Worm (Caenorhabditis elegans) whole organism, L4 larva: ENCODE results near the gene T19B10.12.
A peak's percentile ranks its signal among the peaks of the same experiment; 100 is the strongest.

Experiments
- F10B5.3 ChIP-seq: sonication (generic microtip); optimal IDR thresholded peaks from 2 replicates; lab custom pipeline; 2016; ENCODE audit warnings: mild to moderate bottlenecking, missing genetic modification characterization, missing compliant biosample characterization
- F26F4.8 ChIP-seq: fragments of 200-800 bp; sonication (Bioruptor generic); conservative IDR thresholded peaks from 2 replicates; pipeline ENCODE4 v1.3.6; 2022; ENCODE audit warnings: missing genetic modification characterization, missing compliant biosample characterization
- F37D6.2 ChIP-seq: sonication (generic microtip); optimal IDR thresholded peaks from 2 replicates; lab custom pipeline; 2016; ENCODE audit warnings: mild to moderate bottlenecking, missing genetic modification characterization, missing compliant biosample characterization
- F44E2.7 ChIP-seq: fragments of 200-800 bp; sonication (Bioruptor generic); IDR thresholded peaks from 2 replicates; pipeline ENCODE4 v2.1.2; 2022; ENCODE audit warnings: missing genetic modification characterization, missing compliant biosample characterization
- F49E8.2 ChIP-seq: sonication (generic microtip); optimal IDR thresholded peaks from 2 replicates; lab custom pipeline; 2016; ENCODE audit warnings: missing compliant biosample characterization, mild to moderate bottlenecking, missing genetic modification characterization, borderline replicate concordance
- T26A8.4 ChIP-seq: fragments of 200-800 bp; sonication (Bioruptor generic); IDR thresholded peaks from 2 replicates; pipeline ENCODE4 v1.3.6; 2022; ENCODE audit warnings: missing genetic modification characterization, missing compliant biosample characterization
- ama-1 ChIP-seq: fragments of 150-350 bp; optimal IDR thresholded peaks from 2 replicates; lab custom pipeline; 2014; ENCODE audit warnings: inconsistent platforms, mixed read lengths
- arid-1 ChIP-seq: fragments of 200-800 bp; sonication (Bioruptor generic); conservative IDR thresholded peaks from 2 replicates; pipeline ENCODE4 v1.3.6; 2022; ENCODE audit warnings: missing genetic modification reagents, missing genetic modification characterization, missing compliant biosample characterization
- ceh-28 ChIP-seq: fragments of 150-350 bp; optimal IDR thresholded peaks from 2 replicates; lab custom pipeline; 2014; ENCODE audit warnings: missing biosample characterization, missing genetic modification reagents, missing genetic modification characterization
- ces-1 ChIP-seq: fragments of 150-350 bp; sonication (generic microtip); optimal IDR thresholded peaks from 4 replicates; lab custom pipeline; 2014; ENCODE audit warnings: missing biosample characterization, missing genetic modification reagents, missing genetic modification characterization
- ctbp-1 ChIP-seq: fragments of 200-800 bp; sonication (Bioruptor generic); IDR thresholded peaks from 2 replicates; pipeline ENCODE4 v1.3.6; 2022; ENCODE audit warnings: missing genetic modification reagents, missing genetic modification characterization, missing compliant biosample characterization
- daf-12 ChIP-seq: fragments of 150-350 bp; optimal IDR thresholded peaks from 2 replicates; lab custom pipeline; 2014; ENCODE audit warnings: missing biosample characterization, missing genetic modification reagents, missing genetic modification characterization
- daf-16 ChIP-seq, 3 experiments: sonication (generic microtip); optimal IDR thresholded peaks; 2 replicates each; lab custom pipeline; 2016 to 2017; ENCODE audit warnings: missing genetic modification characterization in 3 of 3, missing genetic modification reagents in 3 of 3, mild to moderate bottlenecking in 2 of 3, missing compliant biosample characterization in 2 of 3, missing biosample characterization in 1 of 3, moderate library complexity in 1 of 3
- daf-19 ChIP-seq: fragments of 200-800 bp; sonication (Bioruptor generic); conservative IDR thresholded peaks from 2 replicates; pipeline ENCODE4 v1.3.6; 2022; ENCODE audit warnings: missing genetic modification characterization, missing compliant biosample characterization
- daf-8 ChIP-seq: fragments of 200-800 bp; sonication (Bioruptor generic); IDR thresholded peaks from 2 replicates; pipeline ENCODE4 v1.3.6; 2022; ENCODE audit warnings: missing genetic modification characterization, missing compliant biosample characterization
- dmd-6 ChIP-seq: fragments of 200-800 bp; sonication (Bioruptor generic); IDR thresholded peaks from 2 replicates; pipeline ENCODE4 v1.3.6; 2022; ENCODE audit warnings: missing genetic modification reagents, missing genetic modification characterization, missing compliant biosample characterization
- dmd-8 ChIP-seq: fragments of 200-800 bp; sonication (Bioruptor generic); IDR thresholded peaks from 2 replicates; pipeline ENCODE4 v1.3.6; 2022; ENCODE audit warnings: missing genetic modification characterization, missing compliant biosample characterization
- dpl-1 ChIP-seq: fragments of 150-350 bp; optimal IDR thresholded peaks from 2 replicates; lab custom pipeline; 2014; ENCODE audit warnings: missing biosample characterization, missing genetic modification reagents, missing genetic modification characterization
- egl-27 ChIP-seq: sonication (generic microtip); optimal IDR thresholded peaks from 3 replicates; lab custom pipeline; 2017; ENCODE audit warnings: missing biosample characterization, missing genetic modification reagents, missing genetic modification characterization
- hif-1 ChIP-seq, 2 experiments: sonication (generic microtip); optimal IDR thresholded peaks; 2 replicates each; lab custom pipeline; 2016 to 2017; ENCODE audit warnings: missing compliant biosample characterization in 2 of 2, missing genetic modification characterization in 2 of 2, missing genetic modification reagents in 2 of 2, missing genotype in 2 of 2, mild to moderate bottlenecking in 1 of 2
- jun-1 ChIP-seq: fragments of 150-350 bp; optimal IDR thresholded peaks from 2 replicates; lab custom pipeline; 2014; ENCODE audit warnings: missing biosample characterization, missing genetic modification reagents, missing genetic modification characterization
- lin-1 ChIP-seq: fragments of 200-800 bp; sonication (Bioruptor generic); IDR thresholded peaks from 2 replicates; pipeline ENCODE4 v1.3.6; 2022; ENCODE audit warnings: missing genetic modification reagents, missing genetic modification characterization, missing compliant biosample characterization
- lin-13 ChIP-seq: fragments of 150-350 bp; optimal IDR thresholded peaks from 2 replicates; lab custom pipeline; 2014; ENCODE audit warnings: missing biosample characterization, missing genetic modification reagents, missing genetic modification characterization
- lin-15B ChIP-seq: fragments of 150-350 bp; sonication (generic microtip); optimal IDR thresholded peaks from 3 replicates; lab custom pipeline; 2014; ENCODE audit warnings: missing biosample characterization, missing genetic modification characterization
- lin-29 ChIP-seq: fragments of 200-800 bp; sonication (Bioruptor generic); IDR thresholded peaks from 2 replicates; pipeline ENCODE4 v1.3.6; 2022; ENCODE audit warnings: missing genetic modification reagents, missing genetic modification characterization, missing compliant biosample characterization
- lir-3 ChIP-seq: sonication (generic microtip); optimal IDR thresholded peaks from 2 replicates; lab custom pipeline; 2016; ENCODE audit warnings: mild to moderate bottlenecking, missing genetic modification characterization, missing compliant biosample characterization
- lsy-2 ChIP-seq, 2 experiments: fragments of 150-350 bp in 1 of 2; sonication (generic microtip) in 1 of 2; optimal IDR thresholded peaks; 2 replicates each; lab custom pipeline; 2014 to 2017; ENCODE audit warnings: missing biosample characterization in 2 of 2, missing genetic modification characterization in 2 of 2
- madf-9 ChIP-seq: fragments of 200-800 bp; sonication (Bioruptor generic); conservative IDR thresholded peaks from 2 replicates; pipeline ENCODE4 v1.3.6; 2022; ENCODE audit warnings: missing genetic modification reagents, missing genetic modification characterization, missing compliant biosample characterization
- mep-1 ChIP-seq: fragments of 150-350 bp; sonication (generic microtip); optimal IDR thresholded peaks from 3 replicates; lab custom pipeline; 2014; ENCODE audit warnings: missing biosample characterization, missing genetic modification characterization
- mes-2 ChIP-seq: sonication (generic microtip); optimal IDR thresholded peaks from 2 replicates; lab custom pipeline; 2016; ENCODE audit warnings: missing genotype, mild to moderate bottlenecking, missing genetic modification characterization, missing compliant biosample characterization; ENCODE audit not compliant: poor library complexity, severe bottlenecking
- mxl-2 ChIP-seq: fragments of 200-800 bp; sonication (Bioruptor generic); conservative IDR thresholded peaks from 2 replicates; pipeline ENCODE4 v1.3.6; 2022; ENCODE audit warnings: missing genetic modification reagents, missing genetic modification characterization, missing compliant biosample characterization
- mxl-3 ChIP-seq: fragments of 200-800 bp; sonication (Bioruptor generic); optimal IDR thresholded peaks from 2 replicates; lab custom pipeline; 2018; ENCODE audit warnings: mild to moderate bottlenecking, missing genetic modification characterization, missing compliant biosample characterization
- nhr-102 ChIP-seq: sonication (generic microtip); optimal IDR thresholded peaks from 2 replicates; lab custom pipeline; 2016; ENCODE audit warnings: mild to moderate bottlenecking, missing genetic modification characterization, moderate library complexity, missing compliant biosample characterization
- nhr-11 ChIP-seq: fragments of 150-350 bp; optimal IDR thresholded peaks from 2 replicates; lab custom pipeline; 2014; ENCODE audit warnings: missing biosample characterization, missing genetic modification characterization
- nhr-237 ChIP-seq: sonication (generic microtip); optimal IDR thresholded peaks from 2 replicates; lab custom pipeline; 2017; ENCODE audit warnings: missing biosample characterization, missing genetic modification characterization
- nhr-48 ChIP-seq: sonication (generic microtip); optimal IDR thresholded peaks from 2 replicates; lab custom pipeline; 2016; ENCODE audit warnings: mild to moderate bottlenecking, missing genetic modification characterization, missing compliant biosample characterization
- nhr-6 ChIP-seq: fragments of 150-350 bp; optimal IDR thresholded peaks from 2 replicates; lab custom pipeline; 2014; ENCODE audit warnings: missing biosample characterization, missing genetic modification characterization
- nhr-77 ChIP-seq: fragments of 150-350 bp; optimal IDR thresholded peaks from 2 replicates; lab custom pipeline; 2014; ENCODE audit warnings: missing biosample characterization, missing genetic modification characterization
- rbr-2 ChIP-seq: sonication (generic microtip); optimal IDR thresholded peaks from 2 replicates; lab custom pipeline; 2016; ENCODE audit warnings: missing genotype, missing genetic modification characterization, missing compliant biosample characterization
- sdz-12 ChIP-seq: fragments of 200-800 bp; sonication (Bioruptor generic); optimal IDR thresholded peaks from 2 replicates; lab custom pipeline; 2018; ENCODE audit warnings: mild to moderate bottlenecking, missing genetic modification characterization, missing compliant biosample characterization
- set-16 ChIP-seq: fragments of 200-800 bp; sonication (Bioruptor generic); IDR thresholded peaks from 2 replicates; pipeline ENCODE4 v1.3.6; 2022; ENCODE audit warnings: missing genetic modification reagents, missing genetic modification characterization, missing compliant biosample characterization
- snpc-1.2 ChIP-seq: fragments of 200-800 bp; sonication (Bioruptor generic); IDR thresholded peaks from 2 replicates; pipeline ENCODE4 v1.3.6; 2022; ENCODE audit warnings: missing genetic modification reagents, missing genetic modification characterization, missing compliant biosample characterization
- spr-1 ChIP-seq: sonication (generic microtip); optimal IDR thresholded peaks from 2 replicates; lab custom pipeline; 2016; ENCODE audit warnings: mild to moderate bottlenecking, missing genetic modification characterization, missing compliant biosample characterization
- tra-1 ChIP-seq: fragments of 200-800 bp; sonication (Bioruptor generic); IDR thresholded peaks from 2 replicates; pipeline ENCODE4 v1.3.6; 2022; ENCODE audit warnings: missing genetic modification reagents, missing genetic modification characterization, missing compliant biosample characterization
- unc-130 ChIP-seq: sonication (generic microtip); optimal IDR thresholded peaks from 2 replicates; lab custom pipeline; 2016; ENCODE audit warnings: missing genetic modification reagents, missing genetic modification characterization, missing compliant biosample characterization
- unc-39 ChIP-seq: sonication (generic microtip); optimal IDR thresholded peaks from 2 replicates; lab custom pipeline; 2017; ENCODE audit warnings: missing biosample characterization, missing genetic modification characterization
- unc-62 ChIP-seq, 3 experiments: fragments of 150-350 bp in 1 of 3; sonication (generic microtip); optimal IDR thresholded peaks in 2 of 3; peaks in 1 of 3; 1 replicate in 1 of 3; 2 replicates in 2 of 3; lab custom pipeline; 2014 to 2017; ENCODE audit warnings: missing biosample characterization in 3 of 3, missing genetic modification characterization in 3 of 3, missing genetic modification reagents in 3 of 3, missing genotype in 1 of 3
- zag-1 ChIP-seq: fragments of 150-350 bp; optimal IDR thresholded peaks from 2 replicates; lab custom pipeline; 2014; ENCODE audit warnings: missing biosample characterization, missing genetic modification characterization
- zfp-2 ChIP-seq: sonication (generic microtip); optimal IDR thresholded peaks from 2 replicates; lab custom pipeline; 2016; ENCODE audit warnings: mild to moderate bottlenecking, missing genetic modification characterization, missing compliant biosample characterization
- zfp-3 ChIP-seq: fragments of 200-800 bp; sonication (Bioruptor generic); conservative IDR thresholded peaks from 2 replicates; pipeline ENCODE4 v1.3.6; 2022; ENCODE audit warnings: missing genetic modification reagents, missing genetic modification characterization, missing compliant biosample characterization
- zip-11 ChIP-seq: fragments of 200-800 bp; sonication (Bioruptor generic); IDR thresholded peaks from 2 replicates; pipeline ENCODE4 v1.3.6; 2022; ENCODE audit warnings: missing genetic modification characterization, missing compliant biosample characterization

Gene T19B10.12

DNA sequence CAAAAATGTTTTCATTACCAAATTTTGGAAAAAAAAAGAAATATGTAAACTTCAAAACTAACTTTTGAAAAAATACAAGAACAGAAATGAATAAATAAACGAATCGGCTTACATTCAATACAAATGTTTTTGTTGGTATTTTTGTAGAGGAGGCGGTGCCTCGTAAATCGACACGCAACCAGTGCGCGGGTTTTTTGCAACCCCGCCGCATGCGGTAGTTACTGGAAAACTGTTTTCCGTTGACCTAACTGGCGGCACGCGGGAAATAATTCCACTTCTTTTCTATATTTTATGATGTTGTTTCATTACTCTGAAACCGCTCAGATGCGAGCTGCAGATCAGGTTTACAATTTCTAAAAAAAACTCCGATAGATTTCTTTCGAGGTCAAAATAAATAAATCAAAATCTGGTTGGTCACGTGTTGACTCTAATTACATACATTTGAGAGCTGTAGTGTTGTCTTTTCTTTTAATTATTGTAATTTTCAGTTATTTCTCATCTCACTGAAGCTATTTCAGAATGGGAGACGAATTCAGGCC, 11.6 kb upstream of the T19B10.12 start, which contains the start of the genes dvc-1 and ima-1 (continued):
- TF ChIP-seq spr-1 (tag; lab: Kevin White, UChicago) = no peak
- no peak for TF ChIP-seq daf-12 (tag; lab: Kevin White, UChicago)
- TF ChIP-seq dpl-1 (GFP tag; lab: Kevin White, UChicago) = peak; percentile 57
- no peak for TF ChIP-seq zip-11 (GFP tag; lab: Robert Waterston, UW)
- TF ChIP-seq sdz-12 (GFP tag; lab: Kevin White, UChicago) = no peak
- no peak for TF ChIP-seq dmd-8 (GFP tag; lab: Robert Waterston, UW)
- no peak for TF ChIP-seq F10B5.3
- no peak for TF ChIP-seq ceh-28 (tag; lab: Kevin White, UChicago)
- peak; percentile 59 for TF ChIP-seq mep-1 (tag; lab: Kevin White, UChicago)
- TF ChIP-seq rbr-2 = peak; percentile 17
- TF ChIP-seq zfp-2 (tag; lab: Kevin White, UChicago) = no peak
- no peak for TF ChIP-seq unc-62 (GFP tag; optimal IDR thresholded peaks at IDR 0.05 in 1 of 2; lab: Kevin White, UChicago)
- no peak for TF ChIP-seq unc-62 (tag; optimal IDR thresholded peaks at IDR 0.05; lab: Kevin White, UChicago)
- no peak for TF ChIP-seq ces-1 (GFP tag; lab: Kevin White, UChicago)
- TF ChIP-seq ctbp-1 (GFP tag; lab: Robert Waterston, UW) = 0 out of 2 replicates have a peak, but pooled peaks have one; percentile 8
- no peak for TF ChIP-seq nhr-48 (tag; lab: Kevin White, UChicago)
- no peak for TF ChIP-seq tra-1 (GFP tag; lab: Robert Waterston, UW)
- TF ChIP-seq daf-19 = no peak
- TF ChIP-seq unc-130 = peak; percentile 96
- TF ChIP-seq nhr-102 (tag; lab: Kevin White, UChicago) = no peak
- no peak for TF ChIP-seq snpc-1.2 (GFP tag; lab: Robert Waterston, UW)
- TF ChIP-seq lin-15B = no peak
- no peak for TF ChIP-seq madf-9
- no peak for TF ChIP-seq zfp-3 (GFP tag; lab: Robert Waterston, UW)
- no peak for TF ChIP-seq mxl-2 (GFP tag; lab: Robert Waterston, UW)
- TF ChIP-seq jun-1 = no peak
- no peak for TF ChIP-seq daf-8 (GFP tag; lab: Robert Waterston, UW)
- 0 out of 2 replicates have a peak, but pooled peaks have one; percentile 44 for TF ChIP-seq arid-1 (GFP tag; lab: Robert Waterston, UW)
- no peak for TF ChIP-seq set-16 (GFP tag; lab: Robert Waterston, UW)
- TF ChIP-seq egl-27 = no peak
- TF ChIP-seq nhr-6 (tag; lab: Kevin White, UChicago) = peak; percentile 50
- peak; percentile 91 for TF ChIP-seq mes-2 (tag; lab: Kevin White, UChicago)
- peak; percentile 63 for TF ChIP-seq lin-13 (GFP tag; lab: Kevin White, UChicago)
- TF ChIP-seq F26F4.8 (GFP tag; lab: Robert Waterston, UW) = no peak
- TF ChIP-seq lin-1 (GFP tag; lab: Robert Waterston, UW) = no peak
- TF ChIP-seq unc-39 (tag; lab: Kevin White, UChicago) = no peak
- TF ChIP-seq daf-16 (GFP tag; optimal IDR thresholded peaks at IDR 0.05; lab: Kevin White, UChicago) = no peak
- no peak for TF ChIP-seq daf-16 (tag; optimal IDR thresholded peaks at IDR 0.05; lab: Kevin White, UChicago)
- TF ChIP-seq dmd-6 (GFP tag; lab: Robert Waterston, UW) = no peak
- TF ChIP-seq ama-1 (lab: Kevin White, UChicago) = no peak
- TF ChIP-seq nhr-237 = no peak
- TF ChIP-seq zag-1 = no peak
- TF ChIP-seq T26A8.4 (GFP tag; lab: Robert Waterston, UW) = no peak
- TF ChIP-seq lin-29 = no peak
- TF ChIP-seq F37D6.2 (tag; lab: Kevin White, UChicago) = no peak
- no peak for TF ChIP-seq F44E2.7 (GFP tag; lab: Robert Waterston, UW)
- peak; percentile 58 for TF ChIP-seq nhr-77 (tag; lab: Kevin White, UChicago)
- TF ChIP-seq lsy-2 (tag; optimal IDR thresholded peaks at IDR 0.05; lab: Kevin White, UChicago) = no peak
- no peak for TF ChIP-seq lir-3 (tag; lab: Kevin White, UChicago)
- TF ChIP-seq F49E8.2 = peak; percentile 31
- no peak for TF ChIP-seq hif-1 (tag; optimal IDR thresholded peaks at IDR 0.05; lab: Kevin White, UChicago)
- TF ChIP-seq nhr-11 (tag; lab: Kevin White, UChicago) = no peak
- TF ChIP-seq mxl-3 (GFP tag; lab: Kevin White, UChicago) = peak; percentile 11
